Worm (Caenorhabditis elegans) whole organism, midembryonic: ENCODE results near the gene C05D12.1.

ENCODE experiments used
- cog-1 ChIP-seq: sonication (generic microtip); optimal IDR thresholded peaks from 2 replicates; lab custom pipeline; 2016; ENCODE audit warnings: missing genetic modification characterization, missing compliant biosample characterization
- flt-1 ChIP-seq: fragments of 200-800 bp; sonication (Bioruptor generic); IDR thresholded peaks from 2 replicates; pipeline ENCODE4 v1.3.6; 2022; ENCODE audit warnings: missing genetic modification characterization, missing compliant biosample characterization
- ztf-23 ChIP-seq: fragments of 200-800 bp; sonication (Bioruptor generic); IDR thresholded peaks from 2 replicates; pipeline ENCODE4 v1.3.6; 2022; ENCODE audit warnings: missing genetic modification reagents, missing genetic modification characterization, missing compliant biosample characterization
- ztf-29 ChIP-seq: fragments of 200-800 bp; sonication (Bioruptor generic); IDR thresholded peaks from 2 replicates; pipeline ENCODE4 v1.3.6; 2022; ENCODE audit warnings: missing genetic modification reagents, missing genetic modification characterization, missing compliant biosample characterization

DNA sequence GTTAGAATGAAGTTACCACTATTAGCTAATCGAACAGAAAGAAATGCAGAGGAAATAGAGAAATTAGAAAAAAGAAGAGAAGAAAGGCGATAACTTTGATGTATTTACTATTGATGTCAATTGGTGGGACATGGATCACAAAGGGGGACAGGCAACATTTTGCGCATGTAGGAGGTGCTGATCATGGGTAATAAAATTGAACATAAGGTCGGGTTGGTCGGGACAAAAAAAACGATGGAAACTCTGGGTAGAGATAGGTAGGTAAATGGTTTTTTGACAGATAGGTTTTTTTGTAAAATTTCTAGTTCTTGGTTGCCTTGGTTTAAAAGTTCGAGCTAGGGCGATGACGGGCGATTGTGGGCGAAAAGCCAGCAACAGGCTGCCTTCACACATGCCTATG lies 24.7 kb downstream of the C05D12.1 start, which contains the start of gene shn-1:
- TF ChIP-seq ztf-23 (GFP tag; lab: Robert Waterston, UW) = no peak
- no peak for TF ChIP-seq cog-1
- TF ChIP-seq flt-1 (GFP tag; lab: Robert Waterston, UW) = no peak
- TF ChIP-seq ztf-29 (GFP tag; lab: Robert Waterston, UW) = no peak
